Comparison of ENCODE assay signal across 2 fruit fly cellular contexts in genomic region chrX:5511167-5511566, dm6.
TF ChIP-seq lines count a peak whose summit lies in the region.

No protein-coding gene starts in this region.

- no peak for TF ChIP-seq CTCF in whole organism, embryonic (GFP tag; optimal IDR thresholded peaks at IDR 0.05; lab: Kevin White, UChicago)

TF ChIP-seq in whole organism, embryonic, 481 proteins besides CTCF, POLR2A, EP300 and RAD21:
- no peak for TF ChIP-seq toy (GFP tag; IDR thresholded peaks at IDR 0.05; lab: Robert Waterston, UW)
- no peak for TF ChIP-seq CG11695 (GFP tag; IDR thresholded peaks at IDR 0.05; lab: Robert Waterston, UW)
- no peak for TF ChIP-seq Asciz (GFP tag; optimal IDR thresholded peaks at IDR 0.05; lab: Kevin White, UChicago)
- no peak for TF ChIP-seq CoRest (tag; optimal IDR thresholded peaks at IDR 0.05; lab: Kevin White, UChicago)
- TF ChIP-seq CG3281 (GFP tag; optimal IDR thresholded peaks at IDR 0.05; lab: Kevin White, UChicago): no peak
- TF ChIP-seq CG10147 (GFP tag; optimal IDR thresholded peaks at IDR 0.05; lab: Kevin White, UChicago): no peak
- no peak for TF ChIP-seq ap (GFP tag; IDR thresholded peaks at IDR 0.05; lab: Robert Waterston, UW)
- peak; percentile 95 for TF ChIP-seq Hr39 (optimal IDR thresholded peaks at IDR 0.05; lab: Kevin White, UChicago)

TF ChIP-seq in whole organism, wandering third instar larva, 38 proteins besides CTCF, POLR2A, EP300 and RAD21:
- TF ChIP-seq pan (optimal IDR thresholded peaks at IDR 0.05; lab: Kevin White, UChicago) (peak; percentile 3), Vsx2 (GFP tag; optimal IDR thresholded peaks at IDR 0.05; lab: Kevin White, UChicago; ENCODE audit: partially characterized antibody) (no peak), Rel (GFP tag; optimal IDR thresholded peaks at IDR 0.05; lab: Kevin White, UChicago) (no peak), Rel (tag; optimal IDR thresholded peaks at IDR 0.05; lab: Kevin White, UChicago) (no peak)

Comparison
In these comparisons a context has a peak if more than half of its experiments do, and no peak if none do; other contexts are left out.
1. Of the 10 proteins assayed by ChIP-seq in both whole organism, embryonic and whole organism, wandering third instar larva: peak only in whole organism, embryonic: none; only in whole organism, wandering third instar larva: pan; in both: none; in neither: 9.